Fruit fly (Drosophila melanogaster): ENCODE data around the gene CG7829.

CG7829 gene

dm6 chr3R:29778139-29778984 is 39.2 kb downstream of the CG7829 start:
- TF ChIP-seq amos (GFP tag; IDR thresholded peaks at IDR 0.05; ENCODE audit: partially characterized antibody) (peak; percentile 34; the same call in 1 of the 2 replicates), wor (GFP tag; IDR thresholded peaks at IDR 0.05) (no peak), CG10543 (GFP tag; optimal IDR thresholded peaks at IDR 0.05) (peak; percentile 27), Eip74EF (GFP tag; optimal IDR thresholded peaks at IDR 0.05) (peak in 1 of 2 experiments; percentile 12), gce (GFP tag; IDR thresholded peaks at IDR 0.05) (no peak), abd-A (tag; optimal IDR thresholded peaks at IDR 0.05) (peak; percentile 47), cwo (GFP tag; optimal IDR thresholded peaks at IDR 0.05) (peak; percentile 65), Scr (GFP tag; IDR thresholded peaks at IDR 0.05; ENCODE audit: partially characterized antibody) (peak; percentile 53), CG34224 (GFP tag; IDR thresholded peaks at IDR 0.05; ENCODE audit: partially characterized antibody) (peak; percentile 15; the same call in 1 of the 3 replicates), unc-4 (GFP tag; IDR thresholded peaks at IDR 0.05; ENCODE audit: partially characterized antibody) (peak; percentile 42; the same call in 1 of the 2 replicates), inv (GFP tag; IDR thresholded peaks at IDR 0.05; ENCODE audit: partially characterized antibody) (peak; percentile 16; the same call in 1 of the 2 replicates), CG13894 (tag; optimal IDR thresholded peaks at IDR 0.05) (peak; percentile 68), Trl (optimal IDR thresholded peaks at IDR 0.05) (peak; percentile 5 to 29), Trl (GFP tag; optimal IDR thresholded peaks at IDR 0.05) (no peak), CG42726 (GFP tag; IDR thresholded peaks at IDR 0.05; ENCODE audit: partially characterized antibody) (no peak), CG14710 (tag; optimal IDR thresholded peaks at IDR 0.05) (no peak), rib (GFP tag; IDR thresholded peaks at IDR 0.05) (peak; percentile 49; the same call in 1 of the 2 replicates), CG2875 (GFP tag; optimal IDR thresholded peaks at IDR 0.05) (no peak), CG6175 (GFP tag; IDR thresholded peaks at IDR 0.05) (peak; percentile 58; the same call in 1 of the 3 replicates), kay (GFP tag; optimal IDR thresholded peaks at IDR 0.05) (peak; percentile 96), CG9727 (GFP tag; optimal IDR thresholded peaks at IDR 0.05) (no peak), crp (GFP tag; optimal IDR thresholded peaks at IDR 0.05) (no peak), CG17568 (GFP tag; optimal IDR thresholded peaks at IDR 0.05) (no peak), sd (tag; optimal IDR thresholded peaks at IDR 0.05) (peak; percentile 67), ci (GFP tag; IDR thresholded peaks at IDR 0.05) (peak; percentile 29; the same call in 1 of the 3 replicates), Hr51 (GFP tag; optimal IDR thresholded peaks at IDR 0.05) (no peak), cg (GFP tag; optimal IDR thresholded peaks at IDR 0.05) (peak; percentile 44), ac (GFP tag; optimal IDR thresholded peaks at IDR 0.05) (no peak), CG8290 (GFP tag; optimal IDR thresholded peaks at IDR 0.05) (no peak), CG8290 (tag; optimal IDR thresholded peaks at IDR 0.05) (peak in 1 of 2 experiments; percentile 35), D19B (GFP tag; optimal IDR thresholded peaks at IDR 0.05) (no peak), CG12769 (tag; optimal IDR thresholded peaks at IDR 0.05) (peak; percentile 69), CG30020 (tag; optimal IDR thresholded peaks at IDR 0.05) (no peak), CG13287 (GFP tag; IDR thresholded peaks at IDR 0.05; ENCODE audit: partially characterized antibody) (peak; percentile 39; the same call in 1 of the 2 replicates), CG33213 (GFP tag; optimal IDR thresholded peaks at IDR 0.05) (no peak), Atf6 (GFP tag; IDR thresholded peaks at IDR 0.05) (no peak), Stat92E (GFP tag; optimal IDR thresholded peaks at IDR 0.05) (peak in 1 of 3 experiments; percentile 37), crol (GFP tag; IDR thresholded peaks at IDR 0.05) (peak; percentile 52; the same call in 1 of the 2 replicates), CG18599 (GFP tag; optimal IDR thresholded peaks at IDR 0.05) (no peak), tna (GFP tag; IDR thresholded peaks at IDR 0.05; ENCODE audit: partially characterized antibody) (peak; percentile 41; the same call in 1 of the 2 replicates), chinmo (GFP tag; IDR thresholded peaks at IDR 0.05; ENCODE audit: partially characterized antibody) (peak; percentile 95; the same call in 3 of the 4 replicates), dimm (GFP tag; IDR thresholded peaks at IDR 0.05) (no peak), ttk (GFP tag; IDR thresholded peaks at IDR 0.05) (no peak), mld (GFP tag; IDR thresholded peaks at IDR 0.05; ENCODE audit: partially characterized antibody) (no peak), tap (tag; optimal IDR thresholded peaks at IDR 0.05) (no peak), z (GFP tag; IDR thresholded peaks at IDR 0.05) (peak; percentile 98)

Data from whole organism, embryonic.